Worm (Caenorhabditis elegans) whole organism, young adult: ENCODE measurements around the gene tbc-20.

Experiments used
- B0019.2 ChIP-seq: fragments of 200-800 bp; sonication (Bioruptor generic); conservative IDR thresholded peaks from 2 replicates; pipeline ENCODE4 v1.3.6; 2022; ENCODE audit warnings: missing genetic modification reagents, missing genetic modification characterization, missing compliant biosample characterization
- B0336.3 ChIP-seq: fragments of 200-800 bp; sonication (Bioruptor generic); IDR thresholded peaks from 2 replicates; pipeline ENCODE4 v1.3.6; 2022; ENCODE audit warnings: missing genetic modification characterization, missing compliant biosample characterization
- C17E4.6 ChIP-seq: fragments of 200-800 bp; sonication (Bioruptor generic); IDR thresholded peaks from 2 replicates; pipeline ENCODE4 v1.3.6; 2022; ENCODE audit warnings: missing genetic modification reagents, missing genetic modification characterization, missing compliant biosample characterization
- F23B12.7 ChIP-seq: sonication (generic microtip); optimal IDR thresholded peaks from 2 replicates; lab custom pipeline; 2017; ENCODE audit warnings: missing genetic modification characterization, mild to moderate bottlenecking, missing compliant biosample characterization, antibody characterized with exemption, moderate library complexity; ENCODE audit not compliant: insufficient read depth
- F33H1.4 ChIP-seq: fragments of 200-800 bp; sonication (Bioruptor generic); IDR thresholded peaks from 2 replicates; pipeline ENCODE4 v1.3.6; 2022; ENCODE audit warnings: missing genetic modification reagents, missing genetic modification characterization, missing compliant biosample characterization
- F52B5.7 ChIP-seq: sonication (generic microtip); optimal IDR thresholded peaks from 2 replicates; lab custom pipeline; 2016; ENCODE audit warnings: mild to moderate bottlenecking, missing genetic modification characterization, missing compliant biosample characterization
- F55B11.4 ChIP-seq: sonication (generic microtip); optimal IDR thresholded peaks from 2 replicates; lab custom pipeline; 2016; ENCODE audit warnings: missing compliant biosample characterization, missing genetic modification characterization, borderline replicate concordance; ENCODE audit not compliant: insufficient read depth
- F57C9.4 ChIP-seq: sonication (generic microtip); optimal IDR thresholded peaks from 2 replicates; lab custom pipeline; 2017; ENCODE audit warnings: mild to moderate bottlenecking, missing genetic modification characterization, missing compliant biosample characterization
- ZK185.1 ChIP-seq: sonication (generic microtip); optimal IDR thresholded peaks from 2 replicates; lab custom pipeline; 2016; ENCODE audit warnings: mild to moderate bottlenecking, missing genetic modification characterization, missing compliant biosample characterization; ENCODE audit not compliant: poor library complexity, severe bottlenecking
- athp-1 ChIP-seq: sonication (generic microtip); optimal IDR thresholded peaks from 2 replicates; lab custom pipeline; 2017; ENCODE audit warnings: mild to moderate bottlenecking, missing genetic modification characterization, missing compliant biosample characterization
- bed-2 ChIP-seq: fragments of 200-800 bp; sonication (Bioruptor generic); IDR thresholded peaks from 2 replicates; pipeline ENCODE4 v1.3.6; 2022; ENCODE audit warnings: missing genetic modification reagents, missing genetic modification characterization, missing compliant biosample characterization
- ccch-3 ChIP-seq: fragments of 200-800 bp; sonication (Bioruptor generic); optimal IDR thresholded peaks from 2 replicates; lab custom pipeline; 2018; ENCODE audit warnings: mild to moderate bottlenecking, missing genetic modification characterization, missing compliant biosample characterization
- ceh-27 ChIP-seq: fragments of 200-800 bp; sonication (Bioruptor generic); optimal IDR thresholded peaks from 2 replicates; lab custom pipeline; 2018; ENCODE audit warnings: mild to moderate bottlenecking, missing genetic modification characterization, moderate library complexity, missing compliant biosample characterization
- ceh-79 ChIP-seq: sonication (generic microtip); optimal IDR thresholded peaks from 2 replicates; lab custom pipeline; 2017; ENCODE audit warnings: mild to moderate bottlenecking, missing genetic modification characterization, missing compliant biosample characterization
- ceh-91 ChIP-seq: fragments of 200-800 bp; sonication (Bioruptor generic); IDR thresholded peaks from 2 replicates; pipeline ENCODE4 v1.3.6; 2022; ENCODE audit warnings: missing genetic modification reagents, missing genetic modification characterization, missing compliant biosample characterization
- die-1 ChIP-seq: sonication (generic microtip); optimal IDR thresholded peaks from 2 replicates; lab custom pipeline; 2016; ENCODE audit warnings: missing genotype, mild to moderate bottlenecking, missing genetic modification characterization, missing compliant biosample characterization
- dox-1 ChIP-seq: fragments of 200-800 bp; sonication (Bioruptor generic); IDR thresholded peaks from 2 replicates; pipeline ENCODE4 v1.3.6; 2022; ENCODE audit warnings: missing genetic modification reagents, missing genetic modification characterization, missing compliant biosample characterization
- dpl-1 ChIP-seq: fragments of 150-350 bp; optimal IDR thresholded peaks from 2 replicates; lab custom pipeline; 2014; ENCODE audit warnings: missing biosample characterization, missing genetic modification reagents, missing genetic modification characterization
- egrh-3 ChIP-seq: fragments of 200-800 bp; sonication (Bioruptor generic); IDR thresholded peaks from 2 replicates; pipeline ENCODE4 v1.3.6; 2022; ENCODE audit warnings: missing genetic modification reagents, missing genetic modification characterization, missing compliant biosample characterization
- ekl-4 ChIP-seq: fragments of 200-800 bp; sonication (Bioruptor generic); IDR thresholded peaks from 2 replicates; pipeline ENCODE4 v1.3.6; 2022; ENCODE audit warnings: missing genetic modification reagents, missing genetic modification characterization, missing compliant biosample characterization
- hmg-1.2 ChIP-seq: fragments of 200-800 bp; sonication (Bioruptor generic); IDR thresholded peaks from 2 replicates; pipeline ENCODE4 v1.3.6; 2022; ENCODE audit warnings: missing genetic modification reagents, missing genetic modification characterization, missing compliant biosample characterization
- hrde-1 ChIP-seq: sonication (generic microtip); optimal IDR thresholded peaks from 2 replicates; lab custom pipeline; 2016; ENCODE audit warnings: missing genetic modification characterization, mild to moderate bottlenecking, missing compliant biosample characterization, moderate library complexity, missing genotype, missing genetic modification reagents, borderline replicate concordance
- lag-1 ChIP-seq: fragments of 200-800 bp; sonication (Bioruptor generic); IDR thresholded peaks from 2 replicates; pipeline ENCODE4 v1.3.6; 2022; ENCODE audit warnings: missing genetic modification reagents, missing genetic modification characterization, missing compliant biosample characterization
- let-526 ChIP-seq: fragments of 200-800 bp; sonication (Bioruptor generic); IDR thresholded peaks from 2 replicates; pipeline ENCODE4 v1.3.6; 2022; ENCODE audit warnings: missing genetic modification reagents, missing genetic modification characterization, missing compliant biosample characterization
- lin-26 ChIP-seq: fragments of 200-800 bp; sonication (Bioruptor generic); IDR thresholded peaks from 2 replicates; pipeline ENCODE4 v1.3.6; 2022; ENCODE audit warnings: missing genetic modification reagents, missing genetic modification characterization, missing compliant biosample characterization
- lin-35 ChIP-seq, 3 experiments: fragments of 150-350 bp in 2 of 3; sonication (generic microtip) in 1 of 3; optimal IDR thresholded peaks; 2 replicates each; lab custom pipeline; 2014 to 2018; ENCODE audit warnings: missing biosample characterization in 3 of 3, missing genetic modification characterization in 3 of 3, missing genetic modification reagents in 3 of 3
- lir-1 ChIP-seq: fragments of 200-800 bp; sonication (Bioruptor generic); conservative IDR thresholded peaks from 2 replicates; pipeline ENCODE4 v1.3.6; 2022; ENCODE audit warnings: missing genetic modification reagents, missing genetic modification characterization, missing compliant biosample characterization
- lsl-1 ChIP-seq: fragments of 200-800 bp; sonication (Bioruptor generic); optimal IDR thresholded peaks from 2 replicates; lab custom pipeline; 2018; ENCODE audit warnings: mild to moderate bottlenecking, missing genetic modification characterization, moderate library complexity, missing compliant biosample characterization
- lsy-27 ChIP-seq: sonication (generic microtip); optimal IDR thresholded peaks from 2 replicates; lab custom pipeline; 2017; ENCODE audit warnings: missing genetic modification characterization, mild to moderate bottlenecking, missing compliant biosample characterization, antibody characterized with exemption, missing genotype, borderline replicate concordance; ENCODE audit not compliant: insufficient read depth
- mcd-1 ChIP-seq: fragments of 200-800 bp; sonication (Bioruptor generic); IDR thresholded peaks from 2 replicates; pipeline ENCODE4 v1.3.6; 2022; ENCODE audit warnings: missing genetic modification reagents, missing genetic modification characterization, missing compliant biosample characterization
- nfya-1 ChIP-seq: sonication (generic microtip); optimal IDR thresholded peaks from 2 replicates; lab custom pipeline; 2017; ENCODE audit warnings: antibody characterized with exemption, missing compliant biosample characterization, missing genetic modification characterization, borderline replicate concordance; ENCODE audit not compliant: insufficient read depth
- nfya-2 ChIP-seq: fragments of 200-800 bp; sonication (Bioruptor generic); IDR thresholded peaks from 2 replicates; pipeline ENCODE4 v1.3.6; 2022; ENCODE audit warnings: missing genetic modification reagents, missing genetic modification characterization, missing compliant biosample characterization
- rcor-1 ChIP-seq: fragments of 200-800 bp; sonication (Bioruptor generic); IDR thresholded peaks from 2 replicates; pipeline ENCODE4 v1.3.6; 2022; ENCODE audit warnings: missing genetic modification reagents, missing genetic modification characterization, missing compliant biosample characterization
- rec-8 ChIP-seq, 2 experiments: sonication (generic microtip); optimal IDR thresholded peaks; 2 replicates each; lab custom pipeline; 2016; ENCODE audit warnings: mild to moderate bottlenecking in 2 of 2, missing genetic modification characterization in 2 of 2, missing genetic modification reagents in 2 of 2, missing genotype in 2 of 2, missing biosample characterization in 1 of 2, missing compliant biosample characterization in 1 of 2, moderate library complexity in 1 of 2
- repo-1 ChIP-seq: sonication (generic microtip); optimal IDR thresholded peaks from 2 replicates; lab custom pipeline; 2017; ENCODE audit warnings: mild to moderate bottlenecking, missing genetic modification characterization, missing compliant biosample characterization
- snpc-1.3 ChIP-seq: sonication (generic microtip); optimal IDR thresholded peaks from 2 replicates; lab custom pipeline; 2017; ENCODE audit warnings: missing genetic modification characterization, mild to moderate bottlenecking, missing compliant biosample characterization, antibody characterized with exemption, moderate library complexity, missing genotype, missing genetic modification reagents; ENCODE audit not compliant: insufficient read depth
- snpc-3.4 ChIP-seq: sonication (generic microtip); optimal IDR thresholded peaks from 2 replicates; lab custom pipeline; 2017; ENCODE audit warnings: missing genetic modification characterization, mild to moderate bottlenecking, missing compliant biosample characterization, antibody characterized with exemption, moderate library complexity, missing genotype, missing genetic modification reagents
- snpc-4 ChIP-seq, 5 experiments: fragments of 150-350 bp in 1 of 5; sonication (generic microtip) in 4 of 5; optimal IDR thresholded peaks; 2 replicates each; lab custom pipeline; 2014 to 2018; ENCODE audit warnings: missing genetic modification characterization in 5 of 5, missing biosample characterization in 3 of 5, antibody characterized with exemption in 2 of 5, mild to moderate bottlenecking in 2 of 5, missing compliant biosample characterization in 2 of 5, missing genotype in 2 of 5, moderate library complexity in 2 of 5, missing genetic modification reagents in 1 of 5
- tbp1 ChIP-seq: fragments of 200-800 bp; sonication (Bioruptor generic); optimal IDR thresholded peaks from 2 replicates; lab custom pipeline; 2018; ENCODE audit warnings: mild to moderate bottlenecking, missing genetic modification characterization, missing compliant biosample characterization
- zfh-2 ChIP-seq: fragments of 200-800 bp; sonication (Bioruptor generic); conservative IDR thresholded peaks from 2 replicates; pipeline ENCODE4 v1.3.6; 2022; ENCODE audit warnings: missing genetic modification reagents, missing genetic modification characterization, missing compliant biosample characterization
- ztf-25 ChIP-seq: fragments of 200-800 bp; sonication (Bioruptor generic); IDR thresholded peaks from 2 replicates; pipeline ENCODE4 v1.3.6; 2022; ENCODE audit warnings: missing genetic modification reagents, missing genetic modification characterization, missing compliant biosample characterization
- ztf-6 ChIP-seq: fragments of 200-800 bp; sonication (Bioruptor generic); IDR thresholded peaks from 2 replicates; pipeline ENCODE4 v1.3.6; 2022; ENCODE audit warnings: missing genetic modification reagents, missing genetic modification characterization, missing compliant biosample characterization

Gene tbc-20

DNA sequence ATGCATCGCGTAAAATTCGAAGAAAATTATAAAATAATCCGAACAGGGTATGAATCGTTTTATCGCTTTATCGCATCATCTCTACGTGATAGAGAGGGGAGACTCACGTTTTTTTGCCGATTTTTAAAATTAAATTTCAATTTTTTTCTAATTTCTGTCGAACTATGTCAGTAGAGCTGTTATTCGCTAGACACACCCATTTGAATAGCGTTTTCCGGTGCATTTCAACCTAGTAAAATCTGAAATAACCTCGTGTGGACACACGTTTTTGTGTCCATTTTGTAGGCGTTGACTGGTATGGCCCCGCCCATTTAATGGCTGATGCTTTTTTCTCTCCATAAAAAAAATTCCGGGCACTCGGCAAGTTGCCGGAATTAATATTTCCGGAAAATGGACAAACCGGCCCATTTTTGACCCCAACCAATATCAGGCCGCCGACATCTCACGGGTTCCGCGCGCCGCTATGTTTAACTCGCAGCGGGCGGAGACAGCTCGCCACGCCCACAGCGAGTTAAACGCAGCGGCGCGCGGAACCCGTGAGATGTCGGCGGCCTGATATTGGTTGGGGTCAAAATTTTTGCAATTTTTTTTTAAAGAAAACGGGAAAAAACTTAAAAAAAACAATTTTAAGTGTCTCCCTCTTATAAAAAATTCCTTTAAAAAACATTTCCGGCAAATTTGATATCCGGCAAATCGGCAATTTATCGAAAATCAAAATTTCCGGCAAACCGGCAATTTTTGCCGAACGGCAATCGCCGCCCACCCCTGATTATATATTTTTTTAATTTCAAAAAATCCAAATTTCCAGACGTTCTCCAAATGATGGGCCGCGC is 25.1 kb upstream of the tbc-20 start, which contains the start of gene Y54E2A.7:
Gene Y54E2A.7 (minus strand): TSS at position 51 of the 833 bp plus-strand sequence.
- TF ChIP-seq snpc-4 (GFP tag; optimal IDR thresholded peaks at IDR 0.05; lab: Kevin White, UChicago) = no peak
- peak in 2 of 4 experiments; percentile 85 to 88 for TF ChIP-seq snpc-4 (tag; optimal IDR thresholded peaks at IDR 0.05; lab: Kevin White, UChicago)
- TF ChIP-seq lsl-1 = no peak

DNA sequence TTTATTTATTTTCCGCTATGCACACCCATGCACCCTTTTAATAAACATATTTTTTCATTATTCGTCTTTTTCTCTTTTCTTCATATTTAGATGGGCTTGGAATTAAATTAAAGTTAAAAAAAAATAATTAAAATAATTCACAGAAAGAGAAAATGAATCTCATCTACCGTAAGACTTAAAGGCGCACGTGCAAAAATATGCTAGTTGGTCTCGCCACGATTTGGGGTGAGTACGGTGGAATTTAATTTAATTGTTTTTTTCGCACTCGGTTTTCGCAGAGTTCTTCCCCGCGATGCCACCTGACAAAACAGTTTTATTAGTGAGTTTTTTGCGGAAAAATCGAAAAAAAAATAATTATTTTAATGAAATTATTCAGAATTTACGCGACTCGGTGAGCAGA is 20.2 kb upstream of the tbc-20 start, which contains the start of gene Y54E2A.8:
Gene Y54E2A.8 (plus strand): TSS at position 254 of the 400 bp plus-strand sequence.
- TF ChIP-seq ceh-91 (GFP tag; lab: Robert Waterston, UW) = no peak
- no peak for TF ChIP-seq ZK185.1 (tag; lab: Kevin White, UChicago)
- no peak for TF ChIP-seq die-1
- no peak for TF ChIP-seq F55B11.4 (tag; lab: Kevin White, UChicago)
- no peak for TF ChIP-seq F23B12.7 (tag; lab: Kevin White, UChicago)
- TF ChIP-seq bed-2 (GFP tag; lab: Robert Waterston, UW) = no peak
- TF ChIP-seq snpc-1.3 = no peak
- TF ChIP-seq dox-1 (GFP tag; lab: Robert Waterston, UW) = 0 out of 2 replicates have a peak, but pooled peaks have one; percentile 13
- TF ChIP-seq athp-1 (tag; lab: Kevin White, UChicago) = no peak
- no peak for TF ChIP-seq hrde-1 (tag; lab: Kevin White, UChicago)
- no peak for TF ChIP-seq lin-35 (GFP tag; optimal IDR thresholded peaks at IDR 0.05; lab: Kevin White, UChicago)
- TF ChIP-seq B0019.2 (GFP tag; lab: Robert Waterston, UW) = no peak
- TF ChIP-seq F57C9.4 (tag; lab: Kevin White, UChicago) = no peak
- no peak for TF ChIP-seq hmg-1.2 (GFP tag; lab: Robert Waterston, UW)
- no peak for TF ChIP-seq repo-1 (tag; lab: Kevin White, UChicago)
- no peak for TF ChIP-seq snpc-3.4 (tag; lab: Kevin White, UChicago)
- TF ChIP-seq ceh-27 (GFP tag; lab: Kevin White, UChicago) = no peak
- no peak for TF ChIP-seq let-526
- no peak for TF ChIP-seq lag-1 (GFP tag; lab: Robert Waterston, UW)
- TF ChIP-seq snpc-4 (GFP tag; optimal IDR thresholded peaks at IDR 0.05; lab: Kevin White, UChicago) = no peak
- TF ChIP-seq snpc-4 (tag; optimal IDR thresholded peaks at IDR 0.05; lab: Kevin White, UChicago) = peak in 3 of 4 experiments; percentile 21 to 23 (median 22)
- no peak for TF ChIP-seq nfya-2 (GFP tag; lab: Robert Waterston, UW)
- peak; percentile 41; the same call in 1 of the 2 replicates for TF ChIP-seq mcd-1 (GFP tag; lab: Robert Waterston, UW)
- no peak for TF ChIP-seq F52B5.7 (tag; lab: Kevin White, UChicago)
- no peak for TF ChIP-seq lsy-27
- no peak for TF ChIP-seq zfh-2
- no peak for TF ChIP-seq tbp1 (GFP tag; lab: Kevin White, UChicago)
- TF ChIP-seq F33H1.4 (GFP tag; lab: Robert Waterston, UW) = peak; percentile 91
- TF ChIP-seq ceh-79 (tag; lab: Kevin White, UChicago) = no peak
- no peak for TF ChIP-seq egrh-3
- TF ChIP-seq C17E4.6 (GFP tag; lab: Robert Waterston, UW) = no peak
- TF ChIP-seq nfya-1 = no peak
- no peak for TF ChIP-seq ccch-3 (GFP tag; lab: Kevin White, UChicago)
- no peak for TF ChIP-seq rcor-1
- no peak for TF ChIP-seq ztf-6 (GFP tag; lab: Robert Waterston, UW)
- TF ChIP-seq B0336.3 (GFP tag; lab: Robert Waterston, UW) = no peak
- TF ChIP-seq ztf-25 (GFP tag; lab: Robert Waterston, UW) = no peak
- TF ChIP-seq lir-1 (GFP tag; lab: Robert Waterston, UW) = no peak
- TF ChIP-seq ekl-4 (GFP tag; lab: Robert Waterston, UW) = no peak
- no peak for TF ChIP-seq dpl-1 (GFP tag; lab: Kevin White, UChicago)
- no peak for TF ChIP-seq rec-8 (tag; optimal IDR thresholded peaks at IDR 0.05; lab: Kevin White, UChicago)
- no peak for TF ChIP-seq lin-26
